Fruit fly (Drosophila melanogaster): ENCODE data around the gene CG4194.

Gene CG4194

DNA sequence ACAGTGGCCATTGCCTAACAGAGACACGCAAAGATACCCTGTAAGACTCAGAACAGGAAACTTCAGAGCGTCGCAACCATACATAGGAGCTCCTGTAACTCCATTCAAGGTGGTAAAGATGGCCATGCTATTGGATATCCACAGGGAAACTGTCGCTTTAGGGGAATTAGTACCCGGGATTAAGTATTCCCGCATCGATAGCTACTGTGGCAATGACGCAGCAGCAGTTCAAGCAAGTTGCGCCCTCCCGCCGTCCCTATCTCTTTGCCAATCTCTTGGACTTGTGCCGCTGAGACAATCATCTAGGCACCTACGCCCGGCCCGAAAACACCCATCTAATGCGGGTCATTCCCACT lies 2.3 kb downstream of the CG4194 start (continued):
- TF ChIP-seq CG3847 (GFP tag; IDR thresholded peaks at IDR 0.05) (peak; percentile 75), ttk (GFP tag; IDR thresholded peaks at IDR 0.05) (peak; percentile 66), dan (GFP tag; IDR thresholded peaks at IDR 0.05) (no peak), CG9876 (GFP tag; optimal IDR thresholded peaks at IDR 0.05) (peak; percentile 16), CG4360 (GFP tag; IDR thresholded peaks at IDR 0.05) (no peak), da (GFP tag; optimal IDR thresholded peaks at IDR 0.05) (no peak), inv (GFP tag; IDR thresholded peaks at IDR 0.05; ENCODE audit: partially characterized antibody) (no peak), ham (GFP tag; IDR thresholded peaks at IDR 0.05) (no peak; the same call in 1 of the 2 replicates), D (optimal IDR thresholded peaks at IDR 0.05) (no peak), D (GFP tag; optimal IDR thresholded peaks at IDR 0.05) (peak; percentile 36), CG2199 (GFP tag; IDR thresholded peaks at IDR 0.05) (peak; percentile 34; the same call in 1 of the 3 replicates), CG12104 (GFP tag; optimal IDR thresholded peaks at IDR 0.05) (peak; percentile 9), CG3407 (GFP tag; optimal IDR thresholded peaks at IDR 0.05) (no peak), CG30403 (GFP tag; optimal IDR thresholded peaks at IDR 0.05) (peak; percentile 57), croc (GFP tag; conservative IDR thresholded peaks at IDR 0.05) (no peak), Neu2 (GFP tag; optimal IDR thresholded peaks at IDR 0.05; ENCODE audit: borderline replicate concordance) (no peak), CG8089 (GFP tag; optimal IDR thresholded peaks at IDR 0.05) (peak; percentile 25), CG17912 (GFP tag; optimal IDR thresholded peaks at IDR 0.05) (peak; percentile 5), CG2678 (tag; optimal IDR thresholded peaks at IDR 0.05) (peak; percentile 78), Six4 (GFP tag; optimal IDR thresholded peaks at IDR 0.05) (peak; percentile 14), Med (GFP tag) (peak; percentile 95), CG2889 (GFP tag; IDR thresholded peaks at IDR 0.05) (no peak), Nf-YC (tag; optimal IDR thresholded peaks at IDR 0.05) (peak; percentile 65), sqz (GFP tag; optimal IDR thresholded peaks at IDR 0.05) (no peak), CG13296 (GFP tag; optimal IDR thresholded peaks at IDR 0.05) (peak; percentile 68), Ptx1 (GFP tag; IDR thresholded peaks at IDR 0.05) (peak; percentile 85), CG11696 (GFP tag; IDR thresholded peaks at IDR 0.05) (peak; percentile 41; the same call in 1 of the 2 replicates), slou (GFP tag; optimal IDR thresholded peaks at IDR 0.05) (no peak), sisA (GFP tag; IDR thresholded peaks at IDR 0.05) (peak; percentile 69), mirr (GFP tag; optimal IDR thresholded peaks at IDR 0.05) (peak; percentile 32), Chrac-16 (GFP tag; optimal IDR thresholded peaks at IDR 0.05) (peak; percentile 11), CG10979 (tag; optimal IDR thresholded peaks at IDR 0.05) (peak; percentile 43), CG17186 (GFP tag; optimal IDR thresholded peaks at IDR 0.05) (no peak), CG10654 (GFP tag; optimal IDR thresholded peaks at IDR 0.05) (peak; percentile 12), NC2β (GFP tag; optimal IDR thresholded peaks at IDR 0.05) (peak; percentile 27), zf30C (GFP tag; optimal IDR thresholded peaks at IDR 0.05) (no peak), vnd (GFP tag; IDR thresholded peaks at IDR 0.05; ENCODE audit: partially characterized antibody) (no peak), MESR4 (GFP tag; optimal IDR thresholded peaks at IDR 0.05) (no peak), CG10366 (GFP tag; IDR thresholded peaks at IDR 0.05) (peak; percentile 43; the same call in 1 of the 2 replicates), dm (GFP tag; optimal IDR thresholded peaks at IDR 0.05) (no peak), al (GFP tag; IDR thresholded peaks at IDR 0.05) (peak; percentile 68), CG8944 (GFP tag; optimal IDR thresholded peaks at IDR 0.05) (peak; percentile 9), Sry-β (GFP tag; optimal IDR thresholded peaks at IDR 0.05) (no peak), tll (GFP tag; optimal IDR thresholded peaks at IDR 0.05) (no peak), her (GFP tag; optimal IDR thresholded peaks at IDR 0.05) (peak; percentile 72), CG8478 (optimal IDR thresholded peaks at IDR 0.05) (no peak), NK7.1 (GFP tag; optimal IDR thresholded peaks at IDR 0.05) (peak; percentile 41), chif (GFP tag; optimal IDR thresholded peaks at IDR 0.05) (peak in 1 of 2 experiments; percentile 43), Eip74EF (GFP tag; optimal IDR thresholded peaks at IDR 0.05) (peak in 1 of 2 experiments; percentile 6), HLHmδ (GFP tag; optimal IDR thresholded peaks at IDR 0.05) (no peak), CG15011 (GFP tag; optimal IDR thresholded peaks at IDR 0.05) (no peak), Jarid2 (GFP tag; optimal IDR thresholded peaks at IDR 0.05) (peak; percentile 11)
